Worm (Caenorhabditis elegans) whole organism, mixed stage, embryonic: ENCODE measurements around the gene bus-1.

Experiments
- blmp-1 ChIP-seq: fragments of 150-350 bp; optimal IDR thresholded peaks from 2 replicates; lab custom pipeline; 2014; ENCODE audit warnings: missing biosample characterization, missing genetic modification characterization
- lin-13 ChIP-seq: fragments of 150-350 bp; optimal IDR thresholded peaks from 2 replicates; lab custom pipeline; 2014; ENCODE audit warnings: missing biosample characterization, missing genetic modification characterization
- nhr-28 ChIP-seq: fragments of 150-350 bp; optimal IDR thresholded peaks from 2 replicates; lab custom pipeline; 2014; ENCODE audit warnings: missing biosample characterization, missing genetic modification characterization
- nhr-76 ChIP-seq: sonication (generic microtip); optimal IDR thresholded peaks from 2 replicates; lab custom pipeline; 2017; ENCODE audit warnings: missing biosample characterization, missing genetic modification characterization
- snpc-4 ChIP-seq: fragments of 150-350 bp; optimal IDR thresholded peaks from 2 replicates; lab custom pipeline; 2014; ENCODE audit warnings: missing biosample characterization, missing genetic modification characterization
- unc-62 ChIP-seq: fragments of 150-350 bp; optimal IDR thresholded peaks from 2 replicates; lab custom pipeline; 2014; ENCODE audit warnings: missing biosample characterization, missing genetic modification reagents, missing genetic modification characterization
- ztf-11 ChIP-seq: fragments of 150-350 bp; optimal IDR thresholded peaks from 2 replicates; lab custom pipeline; 2014; ENCODE audit warnings: missing biosample characterization, missing genetic modification characterization

DNA sequence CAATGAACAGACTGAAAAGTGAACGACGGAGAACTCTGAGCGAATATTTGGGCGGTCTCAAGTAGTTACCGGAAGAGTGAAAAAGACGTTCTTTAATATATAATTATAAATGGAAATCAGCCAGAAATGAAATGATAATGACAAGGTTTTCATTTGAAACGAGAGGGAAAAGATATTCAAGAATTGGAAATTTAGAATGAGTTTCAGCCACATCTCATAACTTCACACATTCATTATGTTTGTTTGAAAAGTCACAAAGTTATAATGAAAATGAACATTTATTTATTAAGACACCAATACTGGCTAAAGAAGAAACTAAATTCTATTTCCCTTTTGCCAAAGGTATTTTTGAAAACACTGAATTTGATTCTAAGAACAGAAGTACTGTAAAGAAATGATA is 26.5 kb upstream of the bus-1 start, which contains the start of gene C25E10.7:
- TF ChIP-seq snpc-4 (tag; lab: Kevin White, UChicago) (no peak), nhr-76 (tag; lab: Kevin White, UChicago) (no peak), nhr-28 (tag; lab: Kevin White, UChicago) (no peak), ztf-11 (tag; lab: Kevin White, UChicago) (no peak), lin-13 (no peak), blmp-1 (tag; lab: Kevin White, UChicago) (no peak), unc-62 (GFP tag; lab: Kevin White, UChicago) (no peak)
